Fruit fly (Drosophila melanogaster) whole organism, embryonic: ENCODE data around the gene Trmt6.

ENCODE experiments used
- ATbp ChIP-seq: fragments of 200-800 bp; sonication (Bioruptor generic); optimal IDR thresholded peaks from 2 replicates; lab custom pipeline; 2017; ENCODE audit warnings: missing biosample characterization, mild to moderate bottlenecking, missing genetic modification characterization, missing genetic modification reagents
- Atf-2 ChIP-seq: fragments of 200-800 bp; sonication (Bioruptor generic); optimal IDR thresholded peaks from 2 replicates; lab custom pipeline; 2016; ENCODE audit warnings: missing biosample characterization, missing genetic modification characterization
- Bdp1 ChIP-seq: fragments of 200-800 bp; sonication (Bioruptor generic); optimal IDR thresholded peaks from 3 replicates; lab custom pipeline; 2016; ENCODE audit warnings: missing biosample characterization, missing genetic modification characterization
- CG11085 ChIP-seq: fragments of 200-800 bp; sonication (Bioruptor generic); IDR thresholded peaks from 2 replicates; pipeline ENCODE4 v1.3.6; 2022; ENCODE audit warnings: missing biosample characterization, missing genetic modification characterization
- CG12391 ChIP-seq: fragments of 200-800 bp; sonication (Bioruptor generic); optimal IDR thresholded peaks from 3 replicates; lab custom pipeline; 2018; ENCODE audit warnings: missing biosample characterization, mild to moderate bottlenecking, missing genetic modification characterization, moderate library complexity
- CG12659 ChIP-seq: fragments of 200-800 bp; sonication (Bioruptor generic); optimal IDR thresholded peaks from 3 replicates; lab custom pipeline; 2017; ENCODE audit warnings: mild to moderate bottlenecking, missing biosample characterization, missing genetic modification reagents, missing genetic modification characterization
- CG12769 ChIP-seq: fragments of 200-800 bp; sonication (Bioruptor generic); optimal IDR thresholded peaks from 2 replicates; lab custom pipeline; 2019; ENCODE audit warnings: missing biosample characterization, mild to moderate bottlenecking, missing genetic modification characterization, moderate library complexity
- CG17186 ChIP-seq: fragments of 200-800 bp; sonication (Bioruptor generic); optimal IDR thresholded peaks from 3 replicates; lab custom pipeline; 2017; ENCODE audit warnings: missing biosample characterization, missing genetic modification reagents, missing genetic modification characterization
- CG17802 ChIP-seq: fragments of 200-800 bp; sonication (Bioruptor generic); optimal IDR thresholded peaks from 2 replicates; lab custom pipeline; 2018; ENCODE audit warnings: missing biosample characterization, mild to moderate bottlenecking, missing genetic modification characterization, moderate library complexity
- CG18764 ChIP-seq: fragments of 200-800 bp; sonication (Bioruptor generic); optimal IDR thresholded peaks from 3 replicates; lab custom pipeline; 2016; ENCODE audit warnings: missing biosample characterization, missing genetic modification characterization
- CG2120 ChIP-seq: fragments of 200-800 bp; sonication (Bioruptor generic); optimal IDR thresholded peaks from 3 replicates; lab custom pipeline; 2016; ENCODE audit warnings: missing biosample characterization, missing genetic modification characterization
- CG33213 ChIP-seq: fragments of 200-800 bp; sonication (Bioruptor generic); optimal IDR thresholded peaks from 3 replicates; lab custom pipeline; 2016; ENCODE audit warnings: missing biosample characterization, missing genetic modification characterization
- CG3838 ChIP-seq: fragments of 200-800 bp; sonication (Bioruptor generic); optimal IDR thresholded peaks from 3 replicates; lab custom pipeline; 2016; ENCODE audit warnings: missing biosample characterization, missing genetic modification characterization
- CG4617 ChIP-seq: fragments of 200-800 bp; sonication (Bioruptor generic); optimal IDR thresholded peaks from 3 replicates; lab custom pipeline; 2016; ENCODE audit warnings: missing biosample characterization, missing genetic modification characterization, borderline replicate concordance
- CG6272 ChIP-seq: fragments of 200-800 bp; sonication (Bioruptor generic); IDR thresholded peaks from 2 replicates; pipeline ENCODE4 v1.3.6; 2022; ENCODE audit warnings: missing biosample characterization, missing genetic modification characterization
- CG7271 ChIP-seq: fragments of 200-800 bp; sonication (Bioruptor generic); optimal IDR thresholded peaks from 2 replicates; lab custom pipeline; 2018; ENCODE audit warnings: missing biosample characterization, mild to moderate bottlenecking, missing genetic modification characterization, moderate library complexity
- CG7372 ChIP-seq: fragments of 200-800 bp; sonication (Bioruptor generic); IDR thresholded peaks from 2 replicates; pipeline ENCODE4 v1.3.6; 2022; ENCODE audit warnings: missing biosample characterization, missing genetic modification characterization
- CG9609 ChIP-seq: fragments of 200-800 bp; sonication (Bioruptor generic); optimal IDR thresholded peaks from 3 replicates; lab custom pipeline; 2016; ENCODE audit warnings: missing biosample characterization, missing genetic modification characterization
- CG9797 ChIP-seq: fragments of 200-800 bp; sonication (Bioruptor generic); optimal IDR thresholded peaks from 3 replicates; lab custom pipeline; 2018; ENCODE audit warnings: missing biosample characterization, mild to moderate bottlenecking, missing genetic modification characterization
- Dip3 ChIP-seq: fragments of 200-800 bp; sonication (Bioruptor generic); optimal IDR thresholded peaks from 3 replicates; lab custom pipeline; 2016; ENCODE audit warnings: missing biosample characterization, missing genetic modification characterization
- E2f2 ChIP-seq: fragments of 200-800 bp; sonication (Bioruptor generic); IDR thresholded peaks from 2 replicates; pipeline ENCODE4 v1.3.6; 2022; ENCODE audit warnings: missing biosample characterization, missing genetic modification characterization
- Elba2 ChIP-seq: fragments of 200-800 bp; sonication (Bioruptor generic); optimal IDR thresholded peaks from 3 replicates; lab custom pipeline; 2016; ENCODE audit warnings: missing biosample characterization, missing genetic modification characterization
- H2.0 ChIP-seq: fragments of 200-800 bp; sonication (Bioruptor generic); IDR thresholded peaks from 2 replicates; pipeline ENCODE4 v1.3.6; 2022; ENCODE audit warnings: missing biosample characterization, missing genetic modification characterization
- Hmx ChIP-seq: fragments of 200-800 bp; sonication (Bioruptor generic); optimal IDR thresholded peaks from 2 replicates; lab custom pipeline; 2016; ENCODE audit warnings: missing biosample characterization, missing genetic modification characterization
- Hr51 ChIP-seq, 2 experiments: fragments of 200-800 bp; sonication (Bioruptor generic); optimal IDR thresholded peaks; 2 replicates in 1 of 2; 3 replicates in 1 of 2; lab custom pipeline; 2016 to 2018; ENCODE audit warnings: missing biosample characterization in 2 of 2, missing genetic modification characterization in 2 of 2, mild to moderate bottlenecking in 1 of 2, moderate library complexity in 1 of 2
- Mad ChIP-seq: fragments of 200-800 bp; sonication (Bioruptor generic); optimal IDR thresholded peaks from 2 replicates; lab custom pipeline; 2016; ENCODE audit warnings: missing biosample characterization, missing genetic modification characterization
- Med ChIP-seq: fragments of 200-800 bp; sonication (Bioruptor generic); peaks from one replicate; lab custom pipeline; 2016; ENCODE audit warnings: missing biosample characterization, missing genetic modification characterization, mild to moderate bottlenecking, inconsistent platforms, moderate library complexity
- Mrtf ChIP-seq: fragments of 200-800 bp; sonication (Bioruptor generic); IDR thresholded peaks from 3 replicates; pipeline ENCODE4 v1.3.6; 2022; ENCODE audit warnings: missing biosample characterization, missing genetic modification characterization
- Rfx ChIP-seq: fragments of 200-800 bp; sonication (Bioruptor generic); IDR thresholded peaks from 2 replicates; pipeline ENCODE4 v1.3.6; 2022; ENCODE audit warnings: missing biosample characterization, missing genetic modification characterization
- Sin3A ChIP-seq: fragments of >200 bp; optimal IDR thresholded peaks from 2 replicates; lab custom pipeline; 2018
- Ssrp ChIP-seq: fragments of 200-800 bp; sonication (Bioruptor generic); optimal IDR thresholded peaks from 2 replicates; lab custom pipeline; 2018; ENCODE audit warnings: missing biosample characterization, mild to moderate bottlenecking, missing genetic modification characterization, moderate library complexity
- Trl ChIP-seq, 3 experiments: fragments of >200 bp in 2 of 3; fragments of 200-800 bp in 1 of 3; sonication (Bioruptor generic) in 1 of 3; optimal IDR thresholded peaks; 2 replicates in 1 of 3; 3 replicates in 2 of 3; lab custom pipeline; 2016 to 2017; ENCODE audit warnings: missing biosample characterization in 1 of 3, missing genetic modification characterization in 1 of 3
- Usf ChIP-seq: fragments of 200-800 bp; sonication (Bioruptor generic); optimal IDR thresholded peaks from 2 replicates; lab custom pipeline; 2017; ENCODE audit warnings: missing genotype, missing biosample characterization, missing genetic modification characterization
- Xbp1 ChIP-seq: fragments of 200-800 bp; sonication (Bioruptor generic); optimal IDR thresholded peaks from 3 replicates; lab custom pipeline; 2016; ENCODE audit warnings: missing biosample characterization, mild to moderate bottlenecking, missing genetic modification characterization
- ara ChIP-seq: fragments of 200-800 bp; sonication (Bioruptor generic); IDR thresholded peaks from 2 replicates; pipeline ENCODE4 v1.3.6; 2022; ENCODE audit warnings: missing biosample characterization, missing genetic modification characterization
- ato ChIP-seq: fragments of 200-800 bp; sonication (Bioruptor generic); IDR thresholded peaks from 2 replicates; pipeline ENCODE4 v1.3.6; 2022; ENCODE audit warnings: missing biosample characterization, missing genetic modification characterization; ENCODE audit not compliant: partially characterized antibody
- exex ChIP-seq: fragments of 200-800 bp; sonication (Bioruptor generic); optimal IDR thresholded peaks from 4 replicates; lab custom pipeline; 2018; ENCODE audit warnings: missing biosample characterization, mild to moderate bottlenecking, missing genetic modification characterization, moderate library complexity
- fd64A ChIP-seq: fragments of 200-800 bp; sonication (Bioruptor generic); optimal IDR thresholded peaks from 3 replicates; lab custom pipeline; 2018; ENCODE audit warnings: missing biosample characterization, mild to moderate bottlenecking, missing genetic modification characterization
- ftz-f1 ChIP-seq: fragments of 200-800 bp; sonication (Bioruptor generic); optimal IDR thresholded peaks from 2 replicates; lab custom pipeline; 2016; ENCODE audit warnings: missing biosample characterization, missing genetic modification characterization
- gt ChIP-seq: fragments of 200-800 bp; sonication (Bioruptor generic); IDR thresholded peaks from 2 replicates; pipeline ENCODE4 v1.3.6; 2022; ENCODE audit warnings: missing biosample characterization, missing genetic modification characterization
- hkb ChIP-seq, 2 experiments: fragments of 200-800 bp in 1 of 2; fragments of >200 bp in 1 of 2; sonication (Bioruptor generic) in 1 of 2; IDR thresholded peaks in 1 of 2; optimal IDR thresholded peaks in 1 of 2; 2 replicates each; pipeline versions ENCODE4 v1.3.6 to Lab custom; 2017 to 2022; ENCODE audit warnings: missing biosample characterization in 1 of 2, missing genetic modification characterization in 1 of 2
- inv ChIP-seq: fragments of 200-800 bp; sonication (Bioruptor generic); IDR thresholded peaks from 2 replicates; pipeline ENCODE4 v1.3.6; 2022; ENCODE audit warnings: missing biosample characterization, missing genetic modification characterization; ENCODE audit not compliant: partially characterized antibody
- lab ChIP-seq: fragments of 200-800 bp; sonication (Bioruptor generic); optimal IDR thresholded peaks from 3 replicates; lab custom pipeline; 2017; ENCODE audit warnings: missing biosample characterization, missing genetic modification characterization, mild to moderate bottlenecking, moderate library complexity, missing genetic modification reagents
- lola ChIP-seq, 3 experiments: fragments of >200 bp in 2 of 3; fragments of 200-800 bp in 1 of 3; sonication (Bioruptor generic) in 1 of 3; optimal IDR thresholded peaks; 2 replicates each; lab custom pipeline; 2017 to 2019; ENCODE audit warnings: missing biosample characterization in 3 of 3, missing genetic modification characterization in 3 of 3, mild to moderate bottlenecking in 1 of 3, moderate library complexity in 1 of 3
- nerfin-1 ChIP-seq: fragments of 200-800 bp; sonication (Bioruptor generic); optimal IDR thresholded peaks from 3 replicates; lab custom pipeline; 2019; ENCODE audit warnings: missing biosample characterization, mild to moderate bottlenecking, missing genetic modification characterization, moderate library complexity
- p53 ChIP-seq: fragments of 200-800 bp; sonication (Bioruptor generic); optimal IDR thresholded peaks from 2 replicates; lab custom pipeline; 2016; ENCODE audit warnings: missing biosample characterization, missing genetic modification characterization
- sr ChIP-seq: fragments of 200-800 bp; sonication (Bioruptor generic); IDR thresholded peaks from 3 replicates; pipeline ENCODE4 v1.3.6; 2022; ENCODE audit warnings: missing biosample characterization, missing genetic modification characterization

Trmt6 gene

DNA sequence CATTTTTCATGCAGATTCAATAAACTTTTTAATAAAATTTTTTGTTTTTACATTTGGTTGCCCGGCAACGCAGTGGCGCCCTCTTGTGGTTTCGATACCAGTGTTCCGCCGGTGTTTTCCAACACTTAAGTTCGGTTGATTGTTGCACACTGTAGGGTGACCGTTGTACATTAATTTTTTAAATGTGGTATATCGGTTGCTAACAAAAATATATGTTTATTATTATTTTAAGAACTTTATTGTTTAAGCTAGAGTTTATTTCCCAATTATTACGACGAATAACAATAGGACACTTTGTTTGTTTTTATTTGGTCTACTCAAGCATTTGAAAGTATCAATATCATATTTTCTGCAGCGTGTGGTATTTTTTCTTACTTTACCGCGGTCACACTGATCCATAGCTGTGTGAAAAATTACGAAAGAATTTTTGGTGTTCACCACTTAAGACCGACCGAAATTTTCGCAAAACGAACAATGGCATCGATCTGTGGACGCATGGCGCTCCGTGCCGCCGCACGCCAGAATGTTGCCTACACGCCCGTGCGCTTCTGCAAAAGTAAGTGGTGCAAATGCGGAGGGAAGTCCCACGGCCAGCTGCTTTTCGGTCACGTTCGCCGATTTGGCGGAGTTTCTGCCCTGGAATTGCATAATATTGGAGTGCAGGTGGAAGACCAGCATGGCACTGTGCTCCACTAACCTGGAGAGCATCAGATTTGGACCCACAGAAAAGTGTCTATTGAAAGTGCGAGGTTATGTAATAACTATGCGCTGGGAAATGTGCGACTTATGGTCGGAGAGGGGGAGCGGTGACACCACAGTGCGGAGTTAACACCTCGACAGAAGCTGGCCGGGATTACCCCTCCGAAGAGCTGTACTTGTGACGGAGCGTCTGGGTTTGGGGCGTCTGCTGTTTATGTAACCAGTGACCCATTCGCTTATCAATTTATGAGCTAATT lies 4.4 kb downstream of the Trmt6 start, which contains the start of the genes IFT52 and COX5B (continued):
- TF ChIP-seq ATbp (no peak), CG2120 (GFP tag; lab: Kevin White, UChicago) (peak; percentile 2), ftz-f1 (peak; percentile 63), ara (GFP tag; lab: Robert Waterston, UW) (peak; percentile 46; the same call in 1 of the 2 replicates), ato (GFP tag; lab: Robert Waterston, UW) (0 out of 2 replicates have a peak, but pooled peaks have one; percentile 30), CG33213 (GFP tag; lab: Kevin White, UChicago) (peak; percentile 86), p53 (GFP tag; lab: Kevin White, UChicago) (peak; percentile 52), CG11085 (GFP tag; lab: Robert Waterston, UW) (peak; percentile 82), Mrtf (GFP tag; lab: Robert Waterston, UW) (peak; percentile 30; the same call in 1 of the 3 replicates), lola (GFP tag; optimal IDR thresholded peaks at IDR 0.05; lab: Kevin White, UChicago) (peak in 1 of 3 experiments; percentile 53), Trl (optimal IDR thresholded peaks at IDR 0.05; lab: Kevin White, UChicago) (no peak), Trl (GFP tag; optimal IDR thresholded peaks at IDR 0.05; lab: Kevin White, UChicago) (peak; percentile 70), Sin3A (peak; percentile 67), H2.0 (GFP tag; lab: Robert Waterston, UW) (peak; percentile 59; the same call in 1 of the 2 replicates), gt (GFP tag; lab: Robert Waterston, UW) (no peak), nerfin-1 (tag; lab: Kevin White, UChicago) (no peak), hkb (optimal IDR thresholded peaks at IDR 0.05; lab: Kevin White, UChicago) (peak; percentile 35), hkb (GFP tag; IDR thresholded peaks at IDR 0.05; lab: Robert Waterston, UW) (no peak; the same call in 1 of the 2 replicates), CG17186 (GFP tag; lab: Kevin White, UChicago) (peak; percentile 42), exex (peak; percentile 7), lab (GFP tag; lab: Kevin White, UChicago) (peak; percentile 73), Atf-2 (GFP tag; lab: Kevin White, UChicago) (peak; percentile 51), Hr51 (GFP tag; optimal IDR thresholded peaks at IDR 0.05; lab: Kevin White, UChicago) (peak; percentile 18 to 60), E2f2 (GFP tag; lab: Robert Waterston, UW) (peak; percentile 90), Xbp1 (GFP tag; lab: Kevin White, UChicago) (peak; percentile 87), fd64A (GFP tag; lab: Kevin White, UChicago) (no peak), Elba2 (GFP tag; lab: Kevin White, UChicago) (peak; percentile 89), CG7271 (tag; lab: Kevin White, UChicago) (peak; percentile 38), Bdp1 (GFP tag; lab: Kevin White, UChicago) (no peak), CG17802 (tag; lab: Kevin White, UChicago) (peak; percentile 61), CG3838 (GFP tag; lab: Kevin White, UChicago) (no peak), CG7372 (GFP tag; lab: Robert Waterston, UW) (peak; percentile 17; the same call in 1 of the 2 replicates), Ssrp (tag; lab: Kevin White, UChicago) (peak; percentile 50), CG12659 (peak; percentile 83), CG6272 (GFP tag; lab: Robert Waterston, UW) (peak; percentile 42; the same call in 1 of the 2 replicates), CG9609 (GFP tag; lab: Kevin White, UChicago) (no peak), Hmx (GFP tag; lab: Kevin White, UChicago) (no peak), CG9797 (peak; percentile 90), inv (GFP tag; lab: Robert Waterston, UW) (no peak), Dip3 (GFP tag; lab: Kevin White, UChicago) (peak; percentile 86), Rfx (GFP tag; lab: Robert Waterston, UW) (peak; percentile 94), Usf (GFP tag; lab: Kevin White, UChicago) (peak; percentile 24), CG12769 (tag; lab: Kevin White, UChicago) (no peak), CG12391 (tag; lab: Kevin White, UChicago) (peak; percentile 15), CG4617 (GFP tag; lab: Kevin White, UChicago) (peak; percentile 60), Mad (peak; percentile 66), CG18764 (GFP tag; lab: Kevin White, UChicago) (peak; percentile 69), sr (GFP tag; lab: Robert Waterston, UW) (no peak), Med (GFP tag; lab: Kevin White, UChicago) (peak; percentile 97)
